Worm (Caenorhabditis elegans) whole organism, late embryonic: ENCODE results near the gene hacl-1.

ENCODE experiments used
- C08G9.2 ChIP-seq: sonication (generic microtip); optimal IDR thresholded peaks from 2 replicates; lab custom pipeline; 2016; ENCODE audit warnings: mild to moderate bottlenecking, missing genetic modification characterization, moderate library complexity, missing compliant biosample characterization
- K09A11.1 ChIP-seq: sonication (generic microtip); optimal IDR thresholded peaks from 2 replicates; lab custom pipeline; 2017; ENCODE audit warnings: antibody characterized with exemption, mild to moderate bottlenecking, missing genetic modification characterization, missing compliant biosample characterization; ENCODE audit not compliant: insufficient read depth
- T23F11.4 ChIP-seq: fragments of 200-800 bp; sonication (Bioruptor generic); optimal IDR thresholded peaks from 2 replicates; lab custom pipeline; 2018; ENCODE audit warnings: mild to moderate bottlenecking, missing genetic modification characterization, missing compliant biosample characterization
- Y22D7AL.16 ChIP-seq: sonication (generic microtip); optimal IDR thresholded peaks from 2 replicates; lab custom pipeline; 2016; ENCODE audit warnings: missing genetic modification characterization, missing compliant biosample characterization
- ceh-14 ChIP-seq: sonication (generic microtip); optimal IDR thresholded peaks from 2 replicates; lab custom pipeline; 2016; ENCODE audit warnings: missing genotype, missing genetic modification characterization, missing compliant biosample characterization
- ceh-18 ChIP-seq: sonication (generic microtip); optimal IDR thresholded peaks from 2 replicates; lab custom pipeline; 2016; ENCODE audit warnings: missing genetic modification characterization, missing compliant biosample characterization
- ceh-30 ChIP-seq: fragments of 150-350 bp; optimal IDR thresholded peaks from 2 replicates; lab custom pipeline; 2014; ENCODE audit warnings: missing biosample characterization, missing genetic modification characterization
- ceh-34 ChIP-seq: sonication (generic microtip); optimal IDR thresholded peaks from 2 replicates; lab custom pipeline; 2016; ENCODE audit warnings: mild to moderate bottlenecking, missing genetic modification characterization, missing compliant biosample characterization
- ceh-48 ChIP-seq: sonication (generic microtip); optimal IDR thresholded peaks from 2 replicates; lab custom pipeline; 2016; ENCODE audit warnings: missing genetic modification characterization, inconsistent platforms, missing compliant biosample characterization
- dve-1 ChIP-seq: sonication (generic microtip); optimal IDR thresholded peaks from 2 replicates; lab custom pipeline; 2017; ENCODE audit warnings: antibody characterized with exemption, mild to moderate bottlenecking, missing genetic modification characterization, missing compliant biosample characterization
- elt-4 ChIP-seq: sonication (generic microtip); optimal IDR thresholded peaks from 2 replicates; lab custom pipeline; 2016; ENCODE audit warnings: missing genetic modification characterization, missing compliant biosample characterization
- fkh-10 ChIP-seq: fragments of 150-350 bp; optimal IDR thresholded peaks from 2 replicates; lab custom pipeline; 2014; ENCODE audit warnings: missing biosample characterization, missing genetic modification reagents, missing genetic modification characterization
- fkh-6 ChIP-seq: sonication (generic microtip); optimal IDR thresholded peaks from 2 replicates; lab custom pipeline; 2016; ENCODE audit warnings: missing genetic modification characterization, missing compliant biosample characterization
- hlh-8 ChIP-seq: sonication (generic microtip); optimal IDR thresholded peaks from 2 replicates; lab custom pipeline; 2016; ENCODE audit warnings: missing genotype, missing genetic modification characterization, missing compliant biosample characterization
- lim-6 ChIP-seq: sonication (generic microtip); optimal IDR thresholded peaks from 2 replicates; lab custom pipeline; 2016; ENCODE audit warnings: missing genetic modification characterization, missing compliant biosample characterization
- lin-11 ChIP-seq: fragments of 200-800 bp; sonication (Bioruptor generic); optimal IDR thresholded peaks from 2 replicates; lab custom pipeline; 2018; ENCODE audit warnings: mild to moderate bottlenecking, missing genetic modification characterization, missing compliant biosample characterization
- madf-2 ChIP-seq: sonication (generic microtip); optimal IDR thresholded peaks from 2 replicates; lab custom pipeline; 2017; ENCODE audit warnings: missing genetic modification characterization, missing compliant biosample characterization
- mec-3 ChIP-seq: sonication (generic microtip); optimal IDR thresholded peaks from 2 replicates; lab custom pipeline; 2016; ENCODE audit warnings: borderline replicate concordance, missing genetic modification characterization, missing compliant biosample characterization
- nfya-1 ChIP-seq: sonication (generic microtip); optimal IDR thresholded peaks from 2 replicates; lab custom pipeline; 2017; ENCODE audit warnings: missing genetic modification characterization, mild to moderate bottlenecking, missing compliant biosample characterization, antibody characterized with exemption, moderate library complexity
- npax-4 ChIP-seq: sonication (generic microtip); optimal IDR thresholded peaks from 2 replicates; lab custom pipeline; 2016; ENCODE audit warnings: missing genetic modification characterization, missing compliant biosample characterization
- odd-2 ChIP-seq: sonication (generic microtip); optimal IDR thresholded peaks from 2 replicates; lab custom pipeline; 2017; ENCODE audit warnings: antibody characterized with exemption, mild to moderate bottlenecking, missing genetic modification characterization, missing compliant biosample characterization
- pha-2 ChIP-seq: sonication (generic microtip); optimal IDR thresholded peaks from 2 replicates; lab custom pipeline; 2017; ENCODE audit warnings: mild to moderate bottlenecking, missing genetic modification characterization, missing compliant biosample characterization
- pros-1 ChIP-seq: fragments of 150-350 bp; optimal IDR thresholded peaks from 2 replicates; lab custom pipeline; 2014; ENCODE audit warnings: missing biosample characterization, missing genetic modification reagents, missing genetic modification characterization
- rnt-1 ChIP-seq: sonication (generic microtip); optimal IDR thresholded peaks from 2 replicates; lab custom pipeline; 2016; ENCODE audit warnings: missing genetic modification characterization, missing compliant biosample characterization
- sdc-2 ChIP-seq: sonication (generic microtip); optimal IDR thresholded peaks from 2 replicates; lab custom pipeline; 2016; ENCODE audit warnings: missing genotype, missing genetic modification characterization, missing compliant biosample characterization
- sox-2 ChIP-seq: fragments of 200-800 bp; sonication (Bioruptor generic); IDR thresholded peaks from 2 replicates; pipeline ENCODE4 v1.3.6; 2022; ENCODE audit warnings: missing genetic modification reagents, missing genetic modification characterization, missing compliant biosample characterization
- sox-4 ChIP-seq: sonication (generic microtip); optimal IDR thresholded peaks from 2 replicates; lab custom pipeline; 2017; ENCODE audit warnings: mild to moderate bottlenecking, missing genetic modification characterization, inconsistent platforms, missing compliant biosample characterization
- tbx-2 ChIP-seq: sonication (generic microtip); optimal IDR thresholded peaks from 2 replicates; lab custom pipeline; 2016; ENCODE audit warnings: missing genetic modification characterization, missing compliant biosample characterization
- tbx-7 ChIP-seq: sonication (generic microtip); optimal IDR thresholded peaks from 2 replicates; lab custom pipeline; 2016; ENCODE audit warnings: missing genotype, missing genetic modification characterization, missing compliant biosample characterization
- unc-42 ChIP-seq: sonication (generic microtip); optimal IDR thresholded peaks from 2 replicates; lab custom pipeline; 2016; ENCODE audit warnings: missing genotype, missing genetic modification characterization, missing compliant biosample characterization
- unc-55 ChIP-seq: sonication (generic microtip); optimal IDR thresholded peaks from 2 replicates; lab custom pipeline; 2017; ENCODE audit warnings: missing biosample characterization, missing genetic modification reagents, missing genetic modification characterization
- zip-5 ChIP-seq: sonication (generic microtip); optimal IDR thresholded peaks from 2 replicates; lab custom pipeline; 2016; ENCODE audit warnings: missing genetic modification characterization, missing compliant biosample characterization
- ztf-16 ChIP-seq: sonication (generic microtip); optimal IDR thresholded peaks from 2 replicates; lab custom pipeline; 2017; ENCODE audit warnings: missing genetic modification characterization, missing compliant biosample characterization

Gene hacl-1

DNA sequence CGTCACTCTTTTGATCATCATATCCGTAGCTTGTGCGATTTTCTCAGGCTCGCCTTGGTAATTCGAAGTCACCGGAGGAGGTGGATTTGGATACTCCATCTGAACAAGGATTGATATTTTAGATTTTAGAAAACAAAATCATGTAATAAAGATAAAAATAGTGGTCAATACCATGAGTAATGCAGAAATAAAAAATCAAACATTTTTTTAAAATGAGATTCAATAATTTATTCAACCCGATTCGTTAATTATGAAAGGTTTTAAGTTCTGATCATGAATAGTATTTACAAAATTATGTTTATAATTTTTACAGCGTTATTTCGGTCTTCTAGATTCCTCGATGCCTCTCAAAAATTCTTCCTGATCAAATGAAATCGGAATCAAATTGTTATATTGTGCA is 41.0 kb upstream of the hacl-1 start, which contains the start of gene mdt-8:
TSS of gene mdt-8 (minus strand) at position 101 of the 400 bp plus-strand sequence.
- TF ChIP-seq fkh-6 = no peak
- no peak for TF ChIP-seq ceh-14 (tag; lab: Kevin White, UChicago)
- TF ChIP-seq sox-4 = no peak
- no peak for TF ChIP-seq sdc-2 (tag; lab: Kevin White, UChicago)
- TF ChIP-seq tbx-2 = no peak

DNA sequence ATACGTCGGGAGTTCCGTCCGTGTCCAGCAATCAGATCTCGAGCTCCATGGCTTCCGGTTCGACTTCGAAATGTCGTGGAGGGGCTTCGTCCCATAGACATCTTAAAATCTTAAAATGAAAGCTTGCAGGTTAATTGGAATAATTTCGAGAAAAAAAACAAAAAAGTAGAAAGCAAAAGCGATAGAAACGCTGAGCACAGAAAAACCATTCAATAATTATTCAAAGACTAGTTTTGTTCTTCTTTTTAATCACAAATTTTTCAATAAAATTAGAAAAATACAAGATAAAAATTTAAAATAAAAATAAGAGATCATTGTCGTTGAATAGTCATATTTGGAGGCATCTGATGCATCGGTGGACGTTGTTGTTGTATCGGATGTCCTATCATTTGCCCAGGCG is 34.2 kb upstream of the hacl-1 start, which contains the start of gene age-1:
TSS of gene age-1 (minus strand) at position 101 of the 400 bp plus-strand sequence.
- TF ChIP-seq ceh-34 = no peak
- TF ChIP-seq lim-6 (tag; lab: Kevin White, UChicago) = no peak
- TF ChIP-seq rnt-1 (tag; lab: Kevin White, UChicago) = no peak
- no peak for TF ChIP-seq ceh-30 (tag; lab: Kevin White, UChicago)
- no peak for TF ChIP-seq sox-2 (GFP tag; lab: Robert Waterston, UW)
- no peak for TF ChIP-seq dve-1 (tag; lab: Kevin White, UChicago)
- no peak for TF ChIP-seq unc-42 (tag; lab: Kevin White, UChicago)
- TF ChIP-seq nfya-1 (tag; lab: Kevin White, UChicago) = no peak
- no peak for TF ChIP-seq ceh-48 (tag; lab: Kevin White, UChicago)
- TF ChIP-seq Y22D7AL.16 (tag; lab: Kevin White, UChicago) = no peak
- no peak for TF ChIP-seq mec-3

DNA sequence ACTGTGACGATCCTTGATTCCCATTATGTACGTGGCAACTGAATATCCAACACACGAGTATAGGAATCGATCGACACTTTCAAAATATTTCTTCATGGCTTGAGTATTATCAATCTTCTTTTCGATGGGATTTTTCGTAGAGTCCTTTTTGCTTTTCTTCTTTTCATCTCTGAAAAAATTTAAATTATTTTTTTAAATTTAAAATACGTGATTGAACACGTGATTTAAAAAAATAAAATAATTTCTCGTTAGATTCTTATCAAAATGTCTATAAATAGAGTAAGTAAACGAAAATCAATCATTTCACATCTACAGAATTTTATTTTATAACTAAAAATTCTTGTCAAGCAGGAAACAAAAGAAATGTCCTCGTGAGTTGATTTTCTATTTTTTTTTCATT is 28.5 kb upstream of the hacl-1 start, which contains the start of gene Y62F5A.10:
TSS of gene Y62F5A.10 (plus strand) at position 301 of the 400 bp plus-strand sequence.
- TF ChIP-seq unc-55 (GFP tag; lab: Kevin White, UChicago) (no peak), elt-4 (tag; lab: Kevin White, UChicago) (no peak), fkh-6 (no peak)

DNA sequence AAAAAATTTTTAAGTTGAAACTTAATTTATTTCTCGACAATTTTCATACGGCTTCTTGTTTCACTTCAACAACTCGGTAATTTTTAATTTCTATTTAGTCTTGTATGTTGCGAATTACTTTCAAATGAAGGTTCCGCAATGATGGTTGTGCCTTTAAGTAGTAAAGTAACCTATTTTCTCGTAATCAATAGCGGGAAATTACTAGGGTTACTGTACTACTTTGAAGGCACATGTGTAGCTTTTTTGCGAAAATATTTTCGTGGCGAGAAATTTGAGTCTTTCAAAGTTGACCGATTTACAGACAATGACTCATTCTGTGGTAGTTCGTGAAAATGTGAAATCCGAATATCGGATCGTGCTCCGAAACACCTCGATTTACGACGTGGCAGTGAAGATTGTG is 25.4 kb upstream of the hacl-1 start, which contains the start of gene B0334.10:
TSS of gene B0334.10 (plus strand) at position 301 of the 400 bp plus-strand sequence.
- no peak for TF ChIP-seq pha-2 (tag; lab: Kevin White, UChicago)
- TF ChIP-seq hlh-8 (tag; lab: Kevin White, UChicago) = no peak
- TF ChIP-seq T23F11.4 (GFP tag; lab: Kevin White, UChicago) = no peak
- no peak for TF ChIP-seq ztf-16 (tag; lab: Kevin White, UChicago)
- TF ChIP-seq elt-4 (tag; lab: Kevin White, UChicago) = no peak
- no peak for TF ChIP-seq odd-2 (tag; lab: Kevin White, UChicago)
- no peak for TF ChIP-seq fkh-10 (GFP tag; lab: Kevin White, UChicago)
- no peak for TF ChIP-seq lin-11 (tag; lab: Kevin White, UChicago)
- no peak for TF ChIP-seq ceh-18 (tag; lab: Kevin White, UChicago)
- no peak for TF ChIP-seq mec-3

DNA sequence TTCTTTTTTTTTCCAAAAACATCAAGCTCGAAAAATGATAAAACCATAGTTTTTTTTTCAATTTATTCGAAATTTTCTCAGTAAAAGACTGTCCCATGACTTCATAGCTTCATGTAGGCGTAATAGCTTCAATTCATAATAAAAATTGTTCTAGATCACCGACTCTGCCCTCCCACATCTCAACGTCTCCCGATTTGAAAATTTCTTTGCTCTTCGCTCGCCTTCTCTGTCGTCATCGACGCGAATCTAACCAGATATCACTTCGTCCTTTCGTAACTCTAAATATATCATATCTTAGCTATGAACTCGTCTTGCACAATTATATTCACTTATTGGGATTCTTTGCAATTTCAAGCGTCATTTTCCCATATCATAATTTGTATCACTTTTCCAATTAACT is 22.0 kb upstream of the hacl-1 start, which contains the start of gene srh-44:
TSS of gene srh-44 (plus strand) at position 301 of the 400 bp plus-strand sequence.
- TF ChIP-seq npax-4 (tag; lab: Kevin White, UChicago) = no peak
- TF ChIP-seq tbx-2 = no peak
- no peak for TF ChIP-seq zip-5 (tag; lab: Kevin White, UChicago)
- no peak for TF ChIP-seq pros-1 (tag; lab: Kevin White, UChicago)
- TF ChIP-seq tbx-7 (tag; lab: Kevin White, UChicago) = no peak
- TF ChIP-seq sdc-2 (tag; lab: Kevin White, UChicago) = no peak
- TF ChIP-seq K09A11.1 (tag; lab: Kevin White, UChicago) = no peak
- TF ChIP-seq dve-1 (tag; lab: Kevin White, UChicago) = no peak
- TF ChIP-seq madf-2 = no peak
- TF ChIP-seq C08G9.2 (tag; lab: Kevin White, UChicago) = no peak
- no peak for TF ChIP-seq ceh-18 (tag; lab: Kevin White, UChicago)
